Fruit fly (Drosophila melanogaster): ENCODE results near the gene Abp1.

The Abp1 gene

dm6 chr3L:13486041-13486859, at the start of gene Abp1, which contains the start of gene Tgi:
Abp1 (minus strand) TSS chr3L:13486280.
Tgi (plus strand) TSS chr3L:13486797.
- TF ChIP-seq CG3995 (GFP tag; optimal IDR thresholded peaks at IDR 0.05) = peak; percentile 16
- peak; percentile 24 for TF ChIP-seq CG11504 (tag; optimal IDR thresholded peaks at IDR 0.05)
- TF ChIP-seq CG18476 (GFP tag; optimal IDR thresholded peaks at IDR 0.05) = peak; percentile 10
- TF ChIP-seq CG30020 (tag; optimal IDR thresholded peaks at IDR 0.05) = peak; percentile 10
- peak; percentile 47 for TF ChIP-seq Antp (GFP tag; optimal IDR thresholded peaks at IDR 0.05)
- TF ChIP-seq exex (tag; optimal IDR thresholded peaks at IDR 0.05) = no peak
- TF ChIP-seq CG4707 (GFP tag; optimal IDR thresholded peaks at IDR 0.05) = no peak
- peak; percentile 8 for TF ChIP-seq CG8944 (GFP tag; optimal IDR thresholded peaks at IDR 0.05)
- peak; percentile 36 for TF ChIP-seq CG15696 (tag; optimal IDR thresholded peaks at IDR 0.05)
- no peak for TF ChIP-seq CG18011 (GFP tag; optimal IDR thresholded peaks at IDR 0.05)
- peak; percentile 29 for TF ChIP-seq Dad (GFP tag; optimal IDR thresholded peaks at IDR 0.05)
- TF ChIP-seq CG6791 (GFP tag; IDR thresholded peaks at IDR 0.05; ENCODE audit: partially characterized antibody) = peak; percentile 90
- peak; percentile 27; the same call in 1 of the 2 replicates for TF ChIP-seq ssp (GFP tag; IDR thresholded peaks at IDR 0.05)
- TF ChIP-seq CG14667 (GFP tag; IDR thresholded peaks at IDR 0.05) = no peak
- peak in 1 of 2 experiments; percentile 61 for TF ChIP-seq Pdp1 (GFP tag; optimal IDR thresholded peaks at IDR 0.05)
- peak; percentile 16 for TF ChIP-seq CG17359 (tag; optimal IDR thresholded peaks at IDR 0.05)
- peak; percentile 77 for TF ChIP-seq CG11456 (GFP tag; IDR thresholded peaks at IDR 0.05)
- TF ChIP-seq CG2116 (GFP tag; optimal IDR thresholded peaks at IDR 0.05) = peak; percentile 73
- TF ChIP-seq chm (GFP tag; IDR thresholded peaks at IDR 0.05) = peak; percentile 59; the same call in 1 of the 2 replicates
- peak; percentile 72 for TF ChIP-seq B-H2 (GFP tag; optimal IDR thresholded peaks at IDR 0.05)
- peak; percentile 68; the same call in 1 of the 3 replicates for TF ChIP-seq CG34422 (GFP tag; IDR thresholded peaks at IDR 0.05)
- peak; percentile 77 for TF ChIP-seq CG16813 (GFP tag; IDR thresholded peaks at IDR 0.05; ENCODE audit: partially characterized antibody)
- TF ChIP-seq MESR4 (GFP tag; optimal IDR thresholded peaks at IDR 0.05) = peak; percentile 34
- TF ChIP-seq CG7372 (GFP tag; IDR thresholded peaks at IDR 0.05) = no peak
- peak; percentile 16 for TF ChIP-seq YL-1 (GFP tag; optimal IDR thresholded peaks at IDR 0.05)
- peak; percentile 15 for TF ChIP-seq gsb-n (tag; optimal IDR thresholded peaks at IDR 0.05)
- peak; percentile 26 for TF ChIP-seq NfI (GFP tag; optimal IDR thresholded peaks at IDR 0.05)
- TF ChIP-seq PHDP (tag; optimal IDR thresholded peaks at IDR 0.05) = peak; percentile 53
- TF ChIP-seq bab2 (GFP tag; optimal IDR thresholded peaks at IDR 0.05) = peak; percentile 14
- peak; percentile 31 for TF ChIP-seq CG17829 (tag; optimal IDR thresholded peaks at IDR 0.05)
- TF ChIP-seq CG15269 (tag; optimal IDR thresholded peaks at IDR 0.05) = peak; percentile 21
- TF ChIP-seq CG11247 (GFP tag; IDR thresholded peaks at IDR 0.05) = peak; percentile 17; the same call in 1 of the 2 replicates
- TF ChIP-seq Scr (GFP tag; IDR thresholded peaks at IDR 0.05; ENCODE audit: partially characterized antibody) = peak; percentile 83
- peak; percentile 69 for TF ChIP-seq inv (GFP tag; IDR thresholded peaks at IDR 0.05; ENCODE audit: partially characterized antibody)
- no peak for TF ChIP-seq gcm2 (GFP tag; optimal IDR thresholded peaks at IDR 0.05)
- peak; percentile 30 for TF ChIP-seq maf-S (GFP tag; optimal IDR thresholded peaks at IDR 0.05)
- peak; percentile 18 for TF ChIP-seq NC2β (GFP tag; optimal IDR thresholded peaks at IDR 0.05)
- TF ChIP-seq CG12391 (tag; optimal IDR thresholded peaks at IDR 0.05) = peak; percentile 60
- peak; percentile 93 for TF ChIP-seq Sry-δ (GFP tag; optimal IDR thresholded peaks at IDR 0.05)
- TF ChIP-seq CG14014 (GFP tag; IDR thresholded peaks at IDR 0.05) = no peak
- peak; percentile 73; the same call in 2 of the 3 replicates for TF ChIP-seq ken (GFP tag; IDR thresholded peaks at IDR 0.05)
- TF ChIP-seq Hmr (GFP tag; optimal IDR thresholded peaks at IDR 0.05) = peak; percentile 65
- TF ChIP-seq twi (tag; optimal IDR thresholded peaks at IDR 0.05) = no peak
- peak; percentile 62 for TF ChIP-seq Ets97D (GFP tag; optimal IDR thresholded peaks at IDR 0.05)
- peak; percentile 7 for TF ChIP-seq az2 (GFP tag; optimal IDR thresholded peaks at IDR 0.05)
- TF ChIP-seq Tbp (GFP tag; optimal IDR thresholded peaks at IDR 0.05) = no peak
- no peak for TF ChIP-seq Kr (GFP tag; optimal IDR thresholded peaks at IDR 0.05)
- TF ChIP-seq CG2712 (tag; optimal IDR thresholded peaks at IDR 0.05) = peak; percentile 7

All from whole organism, embryonic.